Fruit fly (Drosophila melanogaster): Measurements from ENCODE around the gene CG3288.

DNA sequence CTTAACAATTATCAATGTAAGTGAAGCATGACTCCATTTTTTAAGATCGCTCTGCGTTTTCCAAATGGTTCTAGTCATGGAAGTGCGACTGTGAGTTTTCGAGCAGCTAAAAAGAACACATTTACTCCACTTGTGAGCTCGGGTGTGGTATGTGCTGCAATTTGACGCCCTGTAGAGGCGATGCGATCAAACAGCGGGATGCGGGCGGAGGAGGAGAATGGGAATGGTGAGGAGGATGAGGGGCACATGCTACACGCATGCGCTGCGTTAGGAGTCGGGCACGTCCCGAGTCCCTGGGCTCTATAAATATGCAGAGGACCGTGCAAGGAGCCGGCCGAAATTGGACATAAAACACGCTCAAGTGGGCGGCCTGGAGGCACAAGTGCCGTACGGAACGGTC, 46.7 kb upstream of the CG3288 start:
- TF ChIP-seq CG32121 (GFP tag; IDR thresholded peaks at IDR 0.05): no peak
- no peak for TF ChIP-seq Pif1B (GFP tag; optimal IDR thresholded peaks at IDR 0.05)
